Fruit fly (Drosophila melanogaster) whole organism, prepupa: ENCODE data around the gene CG33258.

Experiments
- CG32006 ChIP-seq: fragments of 200-800 bp; sonication (Bioruptor generic); optimal IDR thresholded peaks from 3 replicates; lab custom pipeline; 2017; ENCODE audit warnings: missing biosample characterization, mild to moderate bottlenecking, missing genetic modification characterization
- CG34406 ChIP-seq: fragments of 200-800 bp; sonication (Bioruptor generic); optimal IDR thresholded peaks from 3 replicates; lab custom pipeline; 2016; ENCODE audit warnings: missing biosample characterization, missing genetic modification characterization
- CG7368 ChIP-seq: fragments of 200-800 bp; sonication (Bioruptor generic); optimal IDR thresholded peaks from 3 replicates; lab custom pipeline; 2016; ENCODE audit warnings: missing biosample characterization, missing genetic modification characterization
- CG9139 ChIP-seq: fragments of 200-800 bp; sonication (Bioruptor generic); optimal IDR thresholded peaks from 3 replicates; lab custom pipeline; 2017; ENCODE audit warnings: missing biosample characterization, mild to moderate bottlenecking, missing genetic modification characterization
- Ets21C ChIP-seq: fragments of 200-800 bp; sonication (Bioruptor generic); optimal IDR thresholded peaks from 3 replicates; lab custom pipeline; 2016; ENCODE audit warnings: missing biosample characterization, missing genetic modification characterization
- Hr4 ChIP-seq: fragments of 200-800 bp; sonication (Bioruptor generic); optimal IDR thresholded peaks from 3 replicates; lab custom pipeline; 2016; ENCODE audit warnings: missing biosample characterization, missing genetic modification characterization
- vri ChIP-seq: fragments of 200-800 bp; sonication (Bioruptor generic); optimal IDR thresholded peaks from 3 replicates; lab custom pipeline; 2016; ENCODE audit warnings: missing biosample characterization, mild to moderate bottlenecking, missing genetic modification characterization

DNA sequence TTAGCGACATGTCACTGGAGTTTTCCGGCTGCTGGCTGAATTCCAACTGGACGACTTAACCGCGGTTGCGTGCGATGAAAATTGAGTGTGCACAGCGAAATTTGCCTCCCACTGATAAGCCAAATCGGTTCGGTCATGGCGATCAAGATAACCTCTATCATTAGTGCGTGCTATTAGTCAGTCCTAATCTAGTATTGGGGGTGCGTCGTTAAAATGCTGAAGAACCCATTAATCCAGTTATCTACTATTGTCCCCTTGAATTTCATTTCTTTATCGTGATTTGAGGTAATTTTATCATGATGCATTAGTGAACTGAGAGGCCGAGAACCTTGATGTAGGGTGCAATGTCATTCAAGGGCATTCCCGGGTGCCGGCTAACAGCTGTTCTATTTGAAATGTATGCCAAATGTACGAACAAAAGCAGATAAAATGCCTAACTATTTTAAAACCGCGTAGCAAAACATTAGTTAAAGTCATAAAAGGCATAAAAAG is 46.2 kb downstream of the CG33258 start, which contains the start of gene Pgm1:
- peak; percentile 93 for TF ChIP-seq vri (GFP tag; lab: Kevin White, UChicago)
- TF ChIP-seq CG32006 (GFP tag; lab: Kevin White, UChicago) = no peak
- peak; percentile 96 for TF ChIP-seq CG7368
- TF ChIP-seq CG9139 (GFP tag; lab: Kevin White, UChicago) = no peak
- TF ChIP-seq Hr4 = peak; percentile 94
- peak; percentile 87 for TF ChIP-seq CG34406 (GFP tag; lab: Kevin White, UChicago)
- peak; percentile 89 for TF ChIP-seq Ets21C (GFP tag; lab: Kevin White, UChicago)
